Fruit fly (Drosophila melanogaster) whole organism, embryonic: ENCODE results near the gene Edg78E.

ENCODE experiments used
- ATbp ChIP-seq: fragments of 200-800 bp; sonication (Bioruptor generic); optimal IDR thresholded peaks from 2 replicates; lab custom pipeline; 2017; ENCODE audit warnings: missing biosample characterization, mild to moderate bottlenecking, missing genetic modification characterization, missing genetic modification reagents
- Bdp1 ChIP-seq: fragments of 200-800 bp; sonication (Bioruptor generic); optimal IDR thresholded peaks from 3 replicates; lab custom pipeline; 2016; ENCODE audit warnings: missing biosample characterization, missing genetic modification characterization
- CG10274 ChIP-seq: fragments of 200-800 bp; sonication (Bioruptor generic); optimal IDR thresholded peaks from 3 replicates; lab custom pipeline; 2017; ENCODE audit warnings: missing biosample characterization, mild to moderate bottlenecking, missing genetic modification characterization
- CG15011 ChIP-seq: fragments of 200-800 bp; sonication (Bioruptor generic); optimal IDR thresholded peaks from 3 replicates; lab custom pipeline; 2018; ENCODE audit warnings: missing biosample characterization, mild to moderate bottlenecking, missing genetic modification characterization
- CG1529 ChIP-seq: fragments of 200-800 bp; sonication (Bioruptor generic); optimal IDR thresholded peaks from 3 replicates; lab custom pipeline; 2018; ENCODE audit warnings: missing biosample characterization, missing genetic modification characterization
- CG1602 ChIP-seq: fragments of 200-800 bp; sonication (Bioruptor generic); optimal IDR thresholded peaks from 3 replicates; lab custom pipeline; 2016; ENCODE audit warnings: missing biosample characterization, missing genetic modification characterization
- CG16779 ChIP-seq: fragments of 200-800 bp; sonication (Bioruptor generic); IDR thresholded peaks from 2 replicates; pipeline ENCODE4 v1.3.6; 2022; ENCODE audit warnings: missing biosample characterization, missing genetic modification characterization
- CG17612 ChIP-seq: fragments of 200-800 bp; sonication (Bioruptor generic); IDR thresholded peaks from 2 replicates; pipeline ENCODE4 v1.3.6; 2022; ENCODE audit warnings: missing biosample characterization, missing genetic modification characterization
- CG18599 ChIP-seq: fragments of 200-800 bp; sonication (Bioruptor generic); optimal IDR thresholded peaks from 3 replicates; lab custom pipeline; 2017; ENCODE audit warnings: missing biosample characterization, missing genetic modification characterization, mild to moderate bottlenecking, moderate library complexity, missing genetic modification reagents
- CG3163 ChIP-seq: fragments of 200-800 bp; sonication (Bioruptor generic); optimal IDR thresholded peaks from 3 replicates; lab custom pipeline; 2016; ENCODE audit warnings: missing biosample characterization, missing genetic modification characterization
- CG32767 ChIP-seq: fragments of 200-800 bp; sonication (Bioruptor generic); IDR thresholded peaks from 2 replicates; pipeline ENCODE4 v1.3.6; 2022; ENCODE audit warnings: missing biosample characterization, missing genetic modification characterization
- CG32772 ChIP-seq: fragments of 200-800 bp; sonication (Bioruptor generic); IDR thresholded peaks from 2 replicates; pipeline ENCODE4 v1.3.6; 2022; ENCODE audit warnings: missing biosample characterization, missing genetic modification characterization
- CG4360 ChIP-seq: fragments of 200-800 bp; sonication (Bioruptor generic); IDR thresholded peaks from 2 replicates; pipeline ENCODE4 v1.3.6; 2022; ENCODE audit warnings: missing biosample characterization, missing genetic modification characterization
- CG4617 ChIP-seq: fragments of 200-800 bp; sonication (Bioruptor generic); optimal IDR thresholded peaks from 3 replicates; lab custom pipeline; 2016; ENCODE audit warnings: missing biosample characterization, missing genetic modification characterization, borderline replicate concordance
- CG6854 ChIP-seq: fragments of 200-800 bp; sonication (Bioruptor generic); optimal IDR thresholded peaks from 3 replicates; lab custom pipeline; 2017; ENCODE audit warnings: missing biosample characterization, mild to moderate bottlenecking, missing genetic modification characterization
- CG7839 ChIP-seq: fragments of 200-800 bp; sonication (Bioruptor generic); optimal IDR thresholded peaks from 3 replicates; lab custom pipeline; 2018; ENCODE audit warnings: missing biosample characterization, mild to moderate bottlenecking, missing genetic modification characterization, moderate library complexity
- CG8290 ChIP-seq, 3 experiments: fragments of 200-800 bp; sonication (Bioruptor generic); optimal IDR thresholded peaks; 2 replicates each; lab custom pipeline; 2016 to 2019; ENCODE audit warnings: missing biosample characterization in 3 of 3, missing genetic modification characterization in 3 of 3, mild to moderate bottlenecking in 2 of 3, moderate library complexity in 1 of 3
- CG8359 ChIP-seq: fragments of 200-800 bp; sonication (Bioruptor generic); optimal IDR thresholded peaks from 2 replicates; lab custom pipeline; 2017; ENCODE audit warnings: missing biosample characterization, mild to moderate bottlenecking, missing genetic modification characterization, borderline replicate concordance
- CG9876 ChIP-seq: fragments of 200-800 bp; sonication (Bioruptor generic); optimal IDR thresholded peaks from 2 replicates; lab custom pipeline; 2016; ENCODE audit warnings: missing biosample characterization, missing genetic modification characterization
- Camta ChIP-seq: fragments of 200-800 bp; sonication (Bioruptor generic); optimal IDR thresholded peaks from 2 replicates; lab custom pipeline; 2016; ENCODE audit warnings: missing biosample characterization, missing genetic modification characterization
- E2f2 ChIP-seq: fragments of 200-800 bp; sonication (Bioruptor generic); IDR thresholded peaks from 2 replicates; pipeline ENCODE4 v1.3.6; 2022; ENCODE audit warnings: missing biosample characterization, missing genetic modification characterization
- HLH3B ChIP-seq: fragments of 200-800 bp; sonication (Bioruptor generic); IDR thresholded peaks from 2 replicates; pipeline ENCODE4 v1.3.6; 2022; ENCODE audit warnings: missing biosample characterization, missing genetic modification characterization
- HLH54F ChIP-seq: fragments of 200-800 bp; sonication (Bioruptor generic); optimal IDR thresholded peaks from 3 replicates; lab custom pipeline; 2016; ENCODE audit warnings: missing biosample characterization, missing genetic modification characterization
- Hsf ChIP-seq: fragments of 200-800 bp; sonication (Bioruptor generic); optimal IDR thresholded peaks from 3 replicates; lab custom pipeline; 2016; ENCODE audit warnings: missing biosample characterization, missing genetic modification characterization
- Oaz ChIP-seq: fragments of 200-800 bp; sonication (Bioruptor generic); IDR thresholded peaks from 2 replicates; pipeline ENCODE4 v1.3.6; 2022; ENCODE audit warnings: missing biosample characterization, missing genetic modification characterization
- Optix ChIP-seq: fragments of 200-800 bp; sonication (Bioruptor generic); IDR thresholded peaks from 3 replicates; pipeline ENCODE4 v1.3.6; 2022; ENCODE audit warnings: missing biosample characterization, missing genetic modification characterization
- Rfx ChIP-seq: fragments of 200-800 bp; sonication (Bioruptor generic); IDR thresholded peaks from 2 replicates; pipeline ENCODE4 v1.3.6; 2022; ENCODE audit warnings: missing biosample characterization, missing genetic modification characterization
- Scr ChIP-seq: fragments of 200-800 bp; sonication (Bioruptor generic); IDR thresholded peaks from 2 replicates; pipeline ENCODE4 v1.3.6; 2022; ENCODE audit warnings: missing biosample characterization, missing genetic modification characterization; ENCODE audit not compliant: partially characterized antibody
- Side ChIP-seq: fragments of 200-800 bp; sonication (Bioruptor generic); optimal IDR thresholded peaks from 2 replicates; lab custom pipeline; 2016; ENCODE audit warnings: missing biosample characterization, missing genetic modification characterization
- TFAM ChIP-seq: fragments of 200-800 bp; sonication (Bioruptor generic); optimal IDR thresholded peaks from 2 replicates; lab custom pipeline; 2017; ENCODE audit warnings: missing biosample characterization, missing genetic modification characterization, inconsistent platforms
- Trl ChIP-seq, 3 experiments: fragments of >200 bp in 2 of 3; fragments of 200-800 bp in 1 of 3; sonication (Bioruptor generic) in 1 of 3; optimal IDR thresholded peaks; 2 replicates in 1 of 3; 3 replicates in 2 of 3; lab custom pipeline; 2016 to 2017; ENCODE audit warnings: missing biosample characterization in 1 of 3, missing genetic modification characterization in 1 of 3
- ash1 ChIP-seq: fragments of 200-800 bp; sonication (Bioruptor generic); optimal IDR thresholded peaks from 2 replicates; lab custom pipeline; 2018; ENCODE audit warnings: missing biosample characterization, mild to moderate bottlenecking, missing genetic modification characterization
- crp ChIP-seq, 2 experiments: fragments of 200-800 bp; sonication (Bioruptor generic); optimal IDR thresholded peaks; 2 replicates in 1 of 2; 3 replicates in 1 of 2; lab custom pipeline; 2017; ENCODE audit warnings: missing biosample characterization in 2 of 2, missing genetic modification characterization in 2 of 2, mild to moderate bottlenecking in 1 of 2, moderate library complexity in 1 of 2
- dpn ChIP-seq, 2 experiments: fragments of 200-800 bp; sonication (Bioruptor generic); optimal IDR thresholded peaks; 3 replicates each; lab custom pipeline; 2016; ENCODE audit warnings: missing biosample characterization in 2 of 2, missing genetic modification characterization in 2 of 2
- exex ChIP-seq: fragments of 200-800 bp; sonication (Bioruptor generic); optimal IDR thresholded peaks from 4 replicates; lab custom pipeline; 2018; ENCODE audit warnings: missing biosample characterization, mild to moderate bottlenecking, missing genetic modification characterization, moderate library complexity
- insv ChIP-seq, 2 experiments: fragments of 200-800 bp; sonication (Bioruptor generic); optimal IDR thresholded peaks; 3 replicates each; lab custom pipeline; 2016 to 2018; ENCODE audit warnings: missing biosample characterization in 2 of 2, missing genetic modification characterization in 2 of 2
- lola ChIP-seq, 3 experiments: fragments of >200 bp in 2 of 3; fragments of 200-800 bp in 1 of 3; sonication (Bioruptor generic) in 1 of 3; optimal IDR thresholded peaks; 2 replicates each; lab custom pipeline; 2017 to 2019; ENCODE audit warnings: missing biosample characterization in 3 of 3, missing genetic modification characterization in 3 of 3, mild to moderate bottlenecking in 1 of 3, moderate library complexity in 1 of 3
- nmo ChIP-seq: fragments of 200-800 bp; sonication (Bioruptor generic); optimal IDR thresholded peaks from 2 replicates; lab custom pipeline; 2018; ENCODE audit warnings: missing biosample characterization, mild to moderate bottlenecking, missing genetic modification characterization, moderate library complexity
- odd ChIP-seq: fragments of 200-800 bp; sonication (Bioruptor generic); optimal IDR thresholded peaks from 2 replicates; lab custom pipeline; 2017; ENCODE audit warnings: missing biosample characterization, mild to moderate bottlenecking, missing genetic modification characterization
- pan ChIP-seq, 4 experiments: fragments of >200 bp in 3 of 4; fragments of 200-800 bp in 1 of 4; sonication (Bioruptor generic) in 1 of 4; optimal IDR thresholded peaks in 3 of 4; IDR thresholded peaks in 1 of 4; 2 replicates each; pipeline versions ENCODE4 v1.3.6 to Lab custom; 2017 to 2022; ENCODE audit warnings: missing biosample characterization in 2 of 4, missing genetic modification characterization in 2 of 4, mixed read lengths in 1 of 4
- peb ChIP-seq: fragments of 200-800 bp; sonication (Bioruptor generic); IDR thresholded peaks from 2 replicates; pipeline ENCODE4 v1.3.6; 2022; ENCODE audit warnings: missing biosample characterization, missing genetic modification characterization
- pita ChIP-seq: fragments of 200-800 bp; sonication (Bioruptor generic); optimal IDR thresholded peaks from 2 replicates; lab custom pipeline; 2017; ENCODE audit warnings: missing biosample characterization, mild to moderate bottlenecking, missing genetic modification characterization
- ranshi ChIP-seq: fragments of 200-800 bp; sonication (Bioruptor generic); IDR thresholded peaks from 2 replicates; pipeline ENCODE4 v1.3.6; 2022; ENCODE audit warnings: missing biosample characterization, missing genetic modification characterization
- sisA ChIP-seq: fragments of 200-800 bp; sonication (Bioruptor generic); IDR thresholded peaks from 2 replicates; pipeline ENCODE4 v1.3.6; 2022; ENCODE audit warnings: missing biosample characterization, missing genetic modification characterization
- sna ChIP-seq: fragments of 200-800 bp; sonication (Bioruptor generic); IDR thresholded peaks from 2 replicates; pipeline ENCODE4 v1.3.6; 2022; ENCODE audit warnings: missing biosample characterization, missing genetic modification characterization; ENCODE audit not compliant: partially characterized antibody
- tio ChIP-seq: fragments of 200-800 bp; sonication (Bioruptor generic); optimal IDR thresholded peaks from 2 replicates; lab custom pipeline; 2017; ENCODE audit warnings: missing biosample characterization, missing genetic modification characterization, inconsistent platforms
- unpg ChIP-seq: fragments of 200-800 bp; sonication (Bioruptor generic); optimal IDR thresholded peaks from 3 replicates; lab custom pipeline; 2018; ENCODE audit warnings: missing biosample characterization, mild to moderate bottlenecking, missing genetic modification characterization, moderate library complexity

Edg78E gene

dm6 chr3L:21253761-21254523 lies 43.7 kb downstream of the Edg78E start (continued):
- TF ChIP-seq dpn (GFP tag; optimal IDR thresholded peaks at IDR 0.05; lab: Kevin White, UChicago), result peak; percentile 15 to 26
- peak; percentile 34; the same call in 1 of the 2 replicates for TF ChIP-seq E2f2 (GFP tag; lab: Robert Waterston, UW)
- no peak for TF ChIP-seq Optix
- TF ChIP-seq Rfx (GFP tag; lab: Robert Waterston, UW), result peak; percentile 26; the same call in 1 of the 2 replicates
- no peak for TF ChIP-seq peb (GFP tag; lab: Robert Waterston, UW)
- no peak for TF ChIP-seq CG17612 (GFP tag; lab: Robert Waterston, UW)
- no peak for TF ChIP-seq Scr (GFP tag; lab: Robert Waterston, UW)
- no peak for TF ChIP-seq CG32767 (GFP tag; lab: Robert Waterston, UW)
- peak; percentile 21 for TF ChIP-seq Hsf (GFP tag; lab: Kevin White, UChicago)
- no peak for TF ChIP-seq CG18599 (GFP tag; lab: Kevin White, UChicago)
- no peak for TF ChIP-seq CG8290 (GFP tag; optimal IDR thresholded peaks at IDR 0.05; lab: Kevin White, UChicago)
- no peak for TF ChIP-seq CG8290 (tag; optimal IDR thresholded peaks at IDR 0.05; lab: Kevin White, UChicago)
- no peak for TF ChIP-seq exex (tag; lab: Kevin White, UChicago)
- no peak for TF ChIP-seq pita (GFP tag; lab: Kevin White, UChicago)
- no peak for TF ChIP-seq Side (GFP tag; lab: Kevin White, UChicago)
- peak; percentile 73 for TF ChIP-seq nmo (GFP tag; lab: Kevin White, UChicago)
- TF ChIP-seq CG15011 (GFP tag; lab: Kevin White, UChicago), result no peak
- TF ChIP-seq CG1602 (GFP tag; lab: Kevin White, UChicago), result peak; percentile 19
- TF ChIP-seq CG6854 (GFP tag; lab: Kevin White, UChicago), result no peak
- TF ChIP-seq CG4360 (GFP tag; lab: Robert Waterston, UW), result no peak
- no peak for TF ChIP-seq CG4617
- no peak for TF ChIP-seq odd
- TF ChIP-seq CG32772 (GFP tag; lab: Robert Waterston, UW), result no peak
- TF ChIP-seq CG9876, result no peak
- peak; percentile 62 for TF ChIP-seq Camta (GFP tag; lab: Kevin White, UChicago)
- no peak for TF ChIP-seq HLH3B (GFP tag; lab: Robert Waterston, UW)
- no peak for TF ChIP-seq insv (GFP tag; optimal IDR thresholded peaks at IDR 0.05; lab: Kevin White, UChicago)
- no peak for TF ChIP-seq HLH54F (GFP tag; lab: Kevin White, UChicago)
- no peak for TF ChIP-seq sna
- peak in 1 of 2 experiments; percentile 35 for TF ChIP-seq crp (GFP tag; optimal IDR thresholded peaks at IDR 0.05; lab: Kevin White, UChicago)
- no peak for TF ChIP-seq pan (optimal IDR thresholded peaks at IDR 0.05; lab: Kevin White, UChicago)
- no peak for TF ChIP-seq pan (GFP tag; optimal IDR thresholded peaks at IDR 0.05 in 1 of 2, IDR thresholded peaks at IDR 0.05 in 1 of 2)
- no peak for TF ChIP-seq Trl (optimal IDR thresholded peaks at IDR 0.05; lab: Kevin White, UChicago)
- TF ChIP-seq Trl (GFP tag; optimal IDR thresholded peaks at IDR 0.05; lab: Kevin White, UChicago), result no peak
- peak; percentile 69 for TF ChIP-seq unpg
- TF ChIP-seq ash1 (GFP tag; lab: Kevin White, UChicago), result no peak
- TF ChIP-seq lola (GFP tag; optimal IDR thresholded peaks at IDR 0.05; lab: Kevin White, UChicago), result peak in 1 of 3 experiments; percentile 57
- TF ChIP-seq CG16779 (GFP tag; lab: Robert Waterston, UW), result no peak
- TF ChIP-seq ranshi (GFP tag; lab: Robert Waterston, UW), result peak; percentile 20; the same call in 1 of the 2 replicates
- TF ChIP-seq tio (GFP tag; lab: Kevin White, UChicago), result peak; percentile 9
- no peak for TF ChIP-seq CG8359 (GFP tag; lab: Kevin White, UChicago)
- peak; percentile 57 for TF ChIP-seq CG7839
- TF ChIP-seq sisA, result peak; percentile 41; the same call in 1 of the 2 replicates
- TF ChIP-seq Bdp1 (GFP tag; lab: Kevin White, UChicago), result no peak
- no peak for TF ChIP-seq CG3163 (GFP tag; lab: Kevin White, UChicago)
- peak; percentile 10 for TF ChIP-seq ATbp (GFP tag; lab: Kevin White, UChicago)
- no peak for TF ChIP-seq CG1529
- no peak for TF ChIP-seq CG10274 (GFP tag; lab: Kevin White, UChicago)
- no peak for TF ChIP-seq TFAM (GFP tag; lab: Kevin White, UChicago)
- TF ChIP-seq Oaz (GFP tag; lab: Robert Waterston, UW), result no peak
